Fruit fly (Drosophila melanogaster) whole organism, embryonic: ENCODE data around the gene CG32236.
A peak's percentile ranks its signal among the peaks of the same experiment; 100 is the strongest.

ENCODE experiments used
- Abd-B ChIP-seq: fragments of 200-800 bp; sonication (Bioruptor generic); optimal IDR thresholded peaks from 2 replicates; lab custom pipeline; 2018; ENCODE audit warnings: missing biosample characterization, mild to moderate bottlenecking, missing genetic modification characterization, moderate library complexity
- B-H2 ChIP-seq: fragments of 200-800 bp; sonication (Bioruptor generic); optimal IDR thresholded peaks from 2 replicates; lab custom pipeline; 2018; ENCODE audit warnings: missing biosample characterization, mild to moderate bottlenecking, missing genetic modification characterization
- C15 ChIP-seq: fragments of 200-800 bp; sonication (Bioruptor generic); IDR thresholded peaks from 3 replicates; pipeline ENCODE4 v1.3.6; 2022; ENCODE audit warnings: missing biosample characterization, missing genetic modification characterization
- CG11504 ChIP-seq: fragments of 200-800 bp; sonication (Bioruptor generic); optimal IDR thresholded peaks from 3 replicates; lab custom pipeline; 2019; ENCODE audit warnings: missing biosample characterization, mild to moderate bottlenecking, missing genetic modification characterization, moderate library complexity
- CG12104 ChIP-seq: fragments of 200-800 bp; sonication (Bioruptor generic); optimal IDR thresholded peaks from 3 replicates; lab custom pipeline; 2016; ENCODE audit warnings: missing biosample characterization, missing genetic modification characterization
- CG13894 ChIP-seq: fragments of 200-800 bp; sonication (Bioruptor generic); optimal IDR thresholded peaks from 3 replicates; lab custom pipeline; 2018; ENCODE audit warnings: missing biosample characterization, mild to moderate bottlenecking, missing genetic modification characterization, moderate library complexity
- CG15269 ChIP-seq: fragments of 200-800 bp; sonication (Bioruptor generic); optimal IDR thresholded peaks from 2 replicates; lab custom pipeline; 2018; ENCODE audit warnings: missing biosample characterization, mild to moderate bottlenecking, missing genetic modification characterization, moderate library complexity
- CG16813 ChIP-seq: fragments of 200-800 bp; sonication (Bioruptor generic); IDR thresholded peaks from 3 replicates; pipeline ENCODE4 v1.3.6; 2022; ENCODE audit warnings: missing biosample characterization, missing genetic modification characterization; ENCODE audit not compliant: partially characterized antibody
- CG17612 ChIP-seq: fragments of 200-800 bp; sonication (Bioruptor generic); IDR thresholded peaks from 2 replicates; pipeline ENCODE4 v1.3.6; 2022; ENCODE audit warnings: missing biosample characterization, missing genetic modification characterization
- CG18262 ChIP-seq: fragments of 200-800 bp; optimal IDR thresholded peaks from 3 replicates; lab custom pipeline; 2019; ENCODE audit warnings: missing biosample characterization, mild to moderate bottlenecking, missing genetic modification characterization, moderate library complexity
- CG18599 ChIP-seq: fragments of 200-800 bp; sonication (Bioruptor generic); optimal IDR thresholded peaks from 3 replicates; lab custom pipeline; 2017; ENCODE audit warnings: missing biosample characterization, missing genetic modification characterization, mild to moderate bottlenecking, moderate library complexity, missing genetic modification reagents
- CG18619 ChIP-seq: fragments of 200-800 bp; sonication (Bioruptor generic); optimal IDR thresholded peaks from 3 replicates; lab custom pipeline; 2017; ENCODE audit warnings: missing biosample characterization, mild to moderate bottlenecking, missing genetic modification characterization
- CG2199 ChIP-seq: fragments of 200-800 bp; sonication (Bioruptor generic); IDR thresholded peaks from 3 replicates; pipeline ENCODE4 v1.3.6; 2022; ENCODE audit warnings: missing biosample characterization, missing genetic modification characterization
- CG3281 ChIP-seq: fragments of 200-800 bp; sonication (Bioruptor generic); optimal IDR thresholded peaks from 3 replicates; lab custom pipeline; 2017; ENCODE audit warnings: missing biosample characterization, mild to moderate bottlenecking, missing genetic modification characterization
- CG3838 ChIP-seq: fragments of 200-800 bp; sonication (Bioruptor generic); optimal IDR thresholded peaks from 3 replicates; lab custom pipeline; 2016; ENCODE audit warnings: missing biosample characterization, missing genetic modification characterization
- CG6254 ChIP-seq: fragments of 200-800 bp; sonication (Bioruptor generic); optimal IDR thresholded peaks from 3 replicates; lab custom pipeline; 2017; ENCODE audit warnings: mild to moderate bottlenecking, missing biosample characterization, missing genetic modification reagents, missing genetic modification characterization
- CG6654 ChIP-seq: fragments of 200-800 bp; sonication (Bioruptor generic); optimal IDR thresholded peaks from 2 replicates; lab custom pipeline; 2017; ENCODE audit warnings: missing biosample characterization, mild to moderate bottlenecking, missing genetic modification characterization
- CG7786 ChIP-seq: fragments of 200-800 bp; sonication (Bioruptor generic); optimal IDR thresholded peaks from 2 replicates; lab custom pipeline; 2016; ENCODE audit warnings: missing biosample characterization, missing genetic modification characterization
- CG8388 ChIP-seq: fragments of 200-800 bp; sonication (Bioruptor generic); optimal IDR thresholded peaks from 2 replicates; lab custom pipeline; 2019; ENCODE audit warnings: missing biosample characterization, mild to moderate bottlenecking, missing genetic modification characterization, moderate library complexity
- CG9437 ChIP-seq: fragments of 200-800 bp; sonication (Bioruptor generic); optimal IDR thresholded peaks from 2 replicates; lab custom pipeline; 2018; ENCODE audit warnings: missing biosample characterization, mild to moderate bottlenecking, missing genetic modification characterization
- D ChIP-seq, 2 experiments: fragments of 200-800 bp in 1 of 2; fragments of >200 bp in 1 of 2; sonication (Bioruptor generic) in 1 of 2; optimal IDR thresholded peaks; 2 replicates in 1 of 2; 3 replicates in 1 of 2; lab custom pipeline; 2017; ENCODE audit warnings: mild to moderate bottlenecking in 1 of 2, missing biosample characterization in 1 of 2, missing genetic modification characterization in 1 of 2, missing genetic modification reagents in 1 of 2
- E2f1 ChIP-seq: fragments of 200-800 bp; sonication (Bioruptor generic); IDR thresholded peaks from 2 replicates; pipeline ENCODE4 v1.3.6; 2022; ENCODE audit warnings: missing biosample characterization, missing genetic modification characterization
- Gug ChIP-seq: fragments of 200-800 bp; sonication (Bioruptor generic); IDR thresholded peaks from 4 replicates; pipeline ENCODE4 v1.3.6; 2022; ENCODE audit warnings: missing biosample characterization, missing genetic modification characterization
- NC2β ChIP-seq: fragments of 200-800 bp; sonication (Bioruptor generic); optimal IDR thresholded peaks from 2 replicates; lab custom pipeline; 2016; ENCODE audit warnings: missing biosample characterization, missing genetic modification characterization
- NFAT ChIP-seq: fragments of 200-800 bp; sonication (Bioruptor generic); IDR thresholded peaks from 2 replicates; pipeline ENCODE4 v1.3.6; 2022; ENCODE audit warnings: missing biosample characterization, missing genetic modification characterization
- Oli ChIP-seq: fragments of 200-800 bp; sonication (Bioruptor generic); optimal IDR thresholded peaks from 2 replicates; lab custom pipeline; 2018; ENCODE audit warnings: missing biosample characterization, mild to moderate bottlenecking, missing genetic modification characterization, moderate library complexity
- PHDP ChIP-seq: fragments of 200-800 bp; sonication (Bioruptor generic); optimal IDR thresholded peaks from 3 replicates; lab custom pipeline; 2018; ENCODE audit warnings: missing biosample characterization, mild to moderate bottlenecking, missing genetic modification characterization, moderate library complexity
- Sox102F ChIP-seq: fragments of 200-800 bp; sonication (Bioruptor generic); optimal IDR thresholded peaks from 2 replicates; lab custom pipeline; 2018; ENCODE audit warnings: missing biosample characterization, mild to moderate bottlenecking, missing genetic modification characterization, moderate library complexity
- Xrp1 ChIP-seq: fragments of 200-800 bp; sonication (Bioruptor generic); IDR thresholded peaks from 2 replicates; pipeline ENCODE4 v1.3.6; 2022; ENCODE audit warnings: missing biosample characterization, missing genetic modification characterization
- ash1 ChIP-seq: fragments of 200-800 bp; sonication (Bioruptor generic); optimal IDR thresholded peaks from 2 replicates; lab custom pipeline; 2018; ENCODE audit warnings: missing biosample characterization, mild to moderate bottlenecking, missing genetic modification characterization
- bsh ChIP-seq, 2 experiments: fragments of 200-800 bp; sonication (Bioruptor generic); optimal IDR thresholded peaks; 2 replicates each; lab custom pipeline; 2017 to 2018; ENCODE audit warnings: mild to moderate bottlenecking in 2 of 2, missing biosample characterization in 2 of 2, missing genetic modification characterization in 2 of 2, moderate library complexity in 1 of 2
- cato ChIP-seq: fragments of 200-800 bp; sonication (Bioruptor generic); optimal IDR thresholded peaks from 2 replicates; lab custom pipeline; 2016; ENCODE audit warnings: missing biosample characterization, missing genetic modification characterization, borderline replicate concordance
- da ChIP-seq: fragments of 200-800 bp; sonication (Bioruptor generic); optimal IDR thresholded peaks from 2 replicates; lab custom pipeline; 2016; ENCODE audit warnings: missing biosample characterization, missing genetic modification characterization
- dmrt11E ChIP-seq: fragments of 200-800 bp; sonication (Bioruptor generic); optimal IDR thresholded peaks from 3 replicates; lab custom pipeline; 2018; ENCODE audit warnings: missing biosample characterization, mild to moderate bottlenecking, missing genetic modification characterization, moderate library complexity
- dmrt99B ChIP-seq: fragments of 200-800 bp; sonication (Bioruptor generic); optimal IDR thresholded peaks from 2 replicates; lab custom pipeline; 2018; ENCODE audit warnings: missing biosample characterization, mild to moderate bottlenecking, missing genetic modification characterization, moderate library complexity
- ken ChIP-seq: fragments of 200-800 bp; sonication (Bioruptor generic); IDR thresholded peaks from 3 replicates; pipeline ENCODE4 v1.3.6; 2022; ENCODE audit warnings: missing biosample characterization, missing genetic modification characterization
- lab ChIP-seq: fragments of 200-800 bp; sonication (Bioruptor generic); optimal IDR thresholded peaks from 3 replicates; lab custom pipeline; 2017; ENCODE audit warnings: missing biosample characterization, missing genetic modification characterization, mild to moderate bottlenecking, moderate library complexity, missing genetic modification reagents
- lilli ChIP-seq: fragments of 200-800 bp; sonication (Bioruptor generic); optimal IDR thresholded peaks from 3 replicates; lab custom pipeline; 2016; ENCODE audit warnings: missing biosample characterization, missing genetic modification characterization
- lmd ChIP-seq: fragments of 200-800 bp; sonication (Bioruptor generic); IDR thresholded peaks from 2 replicates; pipeline ENCODE4 v1.3.6; 2022; ENCODE audit warnings: missing biosample characterization, missing genetic modification characterization
- lola ChIP-seq, 3 experiments: fragments of >200 bp in 2 of 3; fragments of 200-800 bp in 1 of 3; sonication (Bioruptor generic) in 1 of 3; optimal IDR thresholded peaks; 2 replicates each; lab custom pipeline; 2017 to 2019; ENCODE audit warnings: missing biosample characterization in 3 of 3, missing genetic modification characterization in 3 of 3, mild to moderate bottlenecking in 1 of 3, moderate library complexity in 1 of 3
- nerfin-1 ChIP-seq: fragments of 200-800 bp; sonication (Bioruptor generic); optimal IDR thresholded peaks from 3 replicates; lab custom pipeline; 2019; ENCODE audit warnings: missing biosample characterization, mild to moderate bottlenecking, missing genetic modification characterization, moderate library complexity
- nmo ChIP-seq: fragments of 200-800 bp; sonication (Bioruptor generic); optimal IDR thresholded peaks from 2 replicates; lab custom pipeline; 2018; ENCODE audit warnings: missing biosample characterization, mild to moderate bottlenecking, missing genetic modification characterization, moderate library complexity
- onecut ChIP-seq: fragments of 200-800 bp; sonication (Bioruptor generic); IDR thresholded peaks from 2 replicates; pipeline ENCODE4 v1.3.6; 2022; ENCODE audit warnings: missing biosample characterization, missing genetic modification characterization
- otp ChIP-seq: fragments of 200-800 bp; sonication (Bioruptor generic); IDR thresholded peaks from 3 replicates; pipeline ENCODE4, ENCODE4 v1.3.6; 2022; ENCODE audit warnings: missing biosample characterization, missing genetic modification characterization
- pzg ChIP-seq: fragments of 200-800 bp; sonication (Bioruptor generic); optimal IDR thresholded peaks from 3 replicates; lab custom pipeline; 2018; ENCODE audit warnings: missing biosample characterization, mild to moderate bottlenecking, missing genetic modification characterization, moderate library complexity
- row ChIP-seq: fragments of 200-800 bp; sonication (Bioruptor generic); IDR thresholded peaks from 3 replicates; pipeline ENCODE4 v1.3.6; 2022; ENCODE audit warnings: missing biosample characterization, missing genetic modification characterization
- slbo ChIP-seq: fragments of 200-800 bp; sonication (Bioruptor generic); IDR thresholded peaks from 2 replicates; pipeline ENCODE4 v1.3.6; 2022; ENCODE audit warnings: missing biosample characterization, missing genetic modification characterization
- stwl ChIP-seq: fragments of 200-800 bp; sonication (Bioruptor generic); optimal IDR thresholded peaks from 3 replicates; lab custom pipeline; 2018; ENCODE audit warnings: missing biosample characterization, mild to moderate bottlenecking, missing genetic modification characterization, moderate library complexity
- tap ChIP-seq: fragments of 200-800 bp; optimal IDR thresholded peaks from 3 replicates; lab custom pipeline; 2019; ENCODE audit warnings: missing biosample characterization, mild to moderate bottlenecking, missing genetic modification characterization, moderate library complexity
- wor ChIP-seq: fragments of 200-800 bp; sonication (Bioruptor generic); IDR thresholded peaks from 2 replicates; pipeline ENCODE4 v1.3.6; 2022; ENCODE audit warnings: missing biosample characterization, missing genetic modification characterization

The CG32236 gene

dm6 chr3L:4691775-4692174 is 24.6 kb upstream of the CG32236 start (continued):
- TF ChIP-seq CG3838 (no peak), Sox102F (GFP tag; lab: Kevin White, UChicago) (peak; percentile 39), Oli (tag; lab: Kevin White, UChicago) (peak; percentile 50), dmrt11E (tag; lab: Kevin White, UChicago) (peak; percentile 15), bsh (GFP tag; optimal IDR thresholded peaks at IDR 0.05; lab: Kevin White, UChicago) (peak; percentile 30 to 60), CG17612 (GFP tag; lab: Robert Waterston, UW) (no peak), lab (peak; percentile 8), C15 (GFP tag; lab: Robert Waterston, UW) (no peak), CG6654 (GFP tag; lab: Kevin White, UChicago) (peak; percentile 1), CG18599 (peak; percentile 8), CG7786 (no peak), CG18262 (tag; lab: Kevin White, UChicago) (peak; percentile 70), B-H2 (GFP tag; lab: Kevin White, UChicago) (no peak), PHDP (tag; lab: Kevin White, UChicago) (peak; percentile 16), CG13894 (tag; lab: Kevin White, UChicago) (no peak), row (GFP tag; lab: Robert Waterston, UW) (peak; percentile 34), CG16813 (GFP tag; lab: Robert Waterston, UW) (no peak), dmrt99B (tag; lab: Kevin White, UChicago) (peak; percentile 44), lola (GFP tag; optimal IDR thresholded peaks at IDR 0.05; lab: Kevin White, UChicago) (peak in 1 of 3 experiments; percentile 39), CG9437 (peak; percentile 1), lmd (GFP tag; lab: Robert Waterston, UW) (no peak; the same call in 1 of the 2 replicates), ken (GFP tag; lab: Robert Waterston, UW) (no peak), CG12104 (GFP tag; lab: Kevin White, UChicago) (no peak), tap (peak; percentile 9), NFAT (no peak), CG6254 (peak; percentile 1), Xrp1 (GFP tag; lab: Robert Waterston, UW) (peak; percentile 47; the same call in 1 of the 2 replicates), da (no peak), onecut (GFP tag; lab: Robert Waterston, UW) (no peak), nerfin-1 (no peak), stwl (tag; lab: Kevin White, UChicago) (no peak), Abd-B (GFP tag; lab: Kevin White, UChicago) (peak; percentile 43), NC2β (GFP tag; lab: Kevin White, UChicago) (no peak), CG3281 (no peak), CG8388 (GFP tag; lab: Kevin White, UChicago) (peak; percentile 36), CG2199 (GFP tag; lab: Robert Waterston, UW) (no peak), cato (GFP tag; lab: Kevin White, UChicago) (no peak), otp (GFP tag; lab: Robert Waterston, UW) (no peak), CG15269 (tag; lab: Kevin White, UChicago) (peak; percentile 9), nmo (peak; percentile 56), E2f1 (GFP tag; lab: Robert Waterston, UW) (peak; percentile 27; the same call in 1 of the 2 replicates), slbo (GFP tag; lab: Robert Waterston, UW) (no peak), wor (no peak), D (optimal IDR thresholded peaks at IDR 0.05; lab: Kevin White, UChicago) (no peak), D (GFP tag; optimal IDR thresholded peaks at IDR 0.05; lab: Kevin White, UChicago) (peak; percentile 37), ash1 (GFP tag; lab: Kevin White, UChicago) (no peak), lilli (GFP tag; lab: Kevin White, UChicago) (no peak), CG11504 (peak; percentile 64), CG18619 (no peak), Gug (GFP tag; lab: Robert Waterston, UW) (no peak), pzg (GFP tag; lab: Kevin White, UChicago) (no peak)
